Worm (Caenorhabditis elegans): ENCODE measurements around the gene fbf-1.
A peak's percentile ranks its signal among the peaks of the same experiment; 100 is the strongest.

Gene fbf-1

ce11 chrII:6113187-6113586, 32.5 kb upstream of the fbf-1 start, which contains the start of gene heri-1 (continued):
- TF ChIP-seq D2030.7 (GFP tag; IDR thresholded peaks at IDR 0.05): peak; percentile 66
- peak; percentile 79 for TF ChIP-seq madf-6 (GFP tag; IDR thresholded peaks at IDR 0.05)
- TF ChIP-seq ekl-4 (GFP tag; IDR thresholded peaks at IDR 0.05): no peak
- no peak for TF ChIP-seq cebp-1 (GFP tag; IDR thresholded peaks at IDR 0.05)
- no peak for TF ChIP-seq cebp-1 (tag; optimal IDR thresholded peaks at IDR 0.05)
- TF ChIP-seq dpl-1 (GFP tag; optimal IDR thresholded peaks at IDR 0.05): peak; percentile 26
- TF ChIP-seq F49E8.2 (tag; optimal IDR thresholded peaks at IDR 0.05; ENCODE audit: insufficient read depth): peak; percentile 38
- peak; percentile 91 for TF ChIP-seq lsl-1 (GFP tag; optimal IDR thresholded peaks at IDR 0.05)
- no peak for TF ChIP-seq T07F8.4 (tag; optimal IDR thresholded peaks at IDR 0.05)

ce11 chrII:6109989-6110388, 29.3 kb upstream of the fbf-1 start:
- TF ChIP-seq atf-7 (tag; optimal IDR thresholded peaks at IDR 0.05): no peak
- no peak for TF ChIP-seq sdz-38 (tag; optimal IDR thresholded peaks at IDR 0.05)
- TF ChIP-seq ama-1 (optimal IDR thresholded peaks at IDR 0.05): no peak
- no peak for TF ChIP-seq ama-1 (GFP tag; optimal IDR thresholded peaks at IDR 0.05)
- TF ChIP-seq hmg-1.2 (GFP tag; IDR thresholded peaks at IDR 0.05): no peak
- TF ChIP-seq gei-17 (GFP tag; optimal IDR thresholded peaks at IDR 0.05): no peak
- TF ChIP-seq attf-6 (GFP tag; IDR thresholded peaks at IDR 0.05): no peak
- no peak for TF ChIP-seq somi-1 (GFP tag; optimal IDR thresholded peaks at IDR 0.05)
- no peak for TF ChIP-seq hrde-1 (tag; optimal IDR thresholded peaks at IDR 0.05; ENCODE audit: borderline replicate concordance)
- no peak for TF ChIP-seq C06A6.2 (GFP tag; conservative IDR thresholded peaks at IDR 0.05)
- no peak for TF ChIP-seq ztf-3 (GFP tag; optimal IDR thresholded peaks at IDR 0.05)
- no peak for TF ChIP-seq aptf-3 (GFP tag; IDR thresholded peaks at IDR 0.05)
- TF ChIP-seq hsf-1 (GFP tag; IDR thresholded peaks at IDR 0.05): no peak
- TF ChIP-seq F22D6.2 (tag; optimal IDR thresholded peaks at IDR 0.05): no peak
- TF ChIP-seq hlh-12 (tag; optimal IDR thresholded peaks at IDR 0.05): no peak
- no peak for TF ChIP-seq mel-28 (tag; optimal IDR thresholded peaks at IDR 0.05; ENCODE audit: borderline replicate concordance)
- no peak for TF ChIP-seq madf-8 (GFP tag; conservative IDR thresholded peaks at IDR 0.05)
- no peak for TF ChIP-seq nhr-80 (tag; optimal IDR thresholded peaks at IDR 0.05)
- no peak for TF ChIP-seq ztf-18 (tag; optimal IDR thresholded peaks at IDR 0.05)

ce11 chrII:6107773-6108172, 27.1 kb upstream of the fbf-1 start:
- TF ChIP-seq K12H6.12 (tag; optimal IDR thresholded peaks at IDR 0.05): no peak
- TF ChIP-seq efl-1 (GFP tag; optimal IDR thresholded peaks at IDR 0.05): no peak
- no peak for TF ChIP-seq bed-1 (GFP tag; IDR thresholded peaks at IDR 0.05)
- no peak for TF ChIP-seq madf-10 (tag; optimal IDR thresholded peaks at IDR 0.05)
- no peak for TF ChIP-seq nfyb-1 (GFP tag; IDR thresholded peaks at IDR 0.05)
- no peak for TF ChIP-seq madf-8 (GFP tag; conservative IDR thresholded peaks at IDR 0.05)
- TF ChIP-seq ztf-3 (GFP tag; optimal IDR thresholded peaks at IDR 0.05): no peak
- TF ChIP-seq dpff-1 (tag; optimal IDR thresholded peaks at IDR 0.05): no peak
- no peak for TF ChIP-seq hmg-1.2 (GFP tag; IDR thresholded peaks at IDR 0.05)
- TF ChIP-seq rec-8 (tag; optimal IDR thresholded peaks at IDR 0.05): no peak
- no peak for TF ChIP-seq hlh-26 (GFP tag; conservative IDR thresholded peaks at IDR 0.05)
- TF ChIP-seq hsf-1 (GFP tag; IDR thresholded peaks at IDR 0.05): no peak
- no peak for TF ChIP-seq fkh-3 (tag; optimal IDR thresholded peaks at IDR 0.05)
- no peak for TF ChIP-seq T07F8.4 (tag; optimal IDR thresholded peaks at IDR 0.05)
- no peak for TF ChIP-seq gei-17 (GFP tag; optimal IDR thresholded peaks at IDR 0.05)

Measured in whole organism, young adult.